Fruit fly (Drosophila melanogaster): ENCODE data around the gene CG7990.

DNA sequence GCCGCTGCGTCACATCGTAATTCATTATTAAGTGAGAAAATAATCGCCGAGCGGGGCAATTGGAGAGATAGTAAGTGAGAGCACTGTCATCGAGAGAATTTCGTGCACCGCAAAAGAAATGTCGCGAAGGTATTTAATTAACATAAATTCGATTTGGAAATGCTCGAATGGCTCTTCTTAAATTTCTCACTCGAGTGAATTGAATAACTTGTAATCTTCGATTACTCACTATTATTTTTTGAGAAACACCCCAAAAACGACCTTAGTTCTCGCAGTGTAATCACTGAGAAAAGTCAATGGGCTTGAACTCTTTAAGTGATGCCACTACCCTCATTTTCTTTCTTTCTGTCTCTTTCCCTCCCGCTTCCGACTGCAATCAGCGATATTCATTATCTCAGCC is 46.8 kb downstream of the CG7990 start:
- TF ChIP-seq pan (optimal IDR thresholded peaks at IDR 0.05) = no peak
- TF ChIP-seq psq (optimal IDR thresholded peaks at IDR 0.05) = no peak
- no peak for TF ChIP-seq CG8478 (optimal IDR thresholded peaks at IDR 0.05)
- no peak for TF ChIP-seq usp (GFP tag; optimal IDR thresholded peaks at IDR 0.05)
- peak in 1 of 2 experiments; percentile 62 for TF ChIP-seq EcR (GFP tag; optimal IDR thresholded peaks at IDR 0.05)
